Fruit fly (Drosophila melanogaster) whole organism, prepupa: Measurements from ENCODE around the gene Cadps.

ENCODE experiments used
- Blimp-1 ChIP-seq: fragments of 200-800 bp; sonication (Bioruptor generic); optimal IDR thresholded peaks from 3 replicates; lab custom pipeline; 2017; ENCODE audit warnings: missing biosample characterization, missing genetic modification characterization, mild to moderate bottlenecking, moderate library complexity, missing genetic modification reagents
- CG10631 ChIP-seq: fragments of 200-800 bp; sonication (Bioruptor generic); optimal IDR thresholded peaks from 2 replicates; lab custom pipeline; 2016; ENCODE audit warnings: missing biosample characterization, missing genetic modification characterization
- CG10669 ChIP-seq: fragments of 200-800 bp; sonication (Bioruptor generic); optimal IDR thresholded peaks from 3 replicates; lab custom pipeline; 2018; ENCODE audit warnings: missing biosample characterization, mild to moderate bottlenecking, missing genetic modification characterization, moderate library complexity
- CG11294 ChIP-seq: fragments of 200-800 bp; sonication (Bioruptor generic); IDR thresholded peaks from 2 replicates; pipeline ENCODE4 v1.3.6; 2022; ENCODE audit warnings: missing biosample characterization, missing genetic modification characterization
- CG11762 ChIP-seq: fragments of 200-800 bp; sonication (Bioruptor generic); optimal IDR thresholded peaks from 3 replicates; lab custom pipeline; 2016; ENCODE audit warnings: missing biosample characterization, missing genetic modification characterization; ENCODE audit not compliant: insufficient read depth
- CG11902 ChIP-seq: fragments of 200-800 bp; sonication (Bioruptor generic); optimal IDR thresholded peaks from 3 replicates; lab custom pipeline; 2016; ENCODE audit warnings: missing biosample characterization, missing genetic modification characterization
- CG15336 ChIP-seq: fragments of 200-800 bp; sonication (Bioruptor generic); IDR thresholded peaks from 2 replicates; pipeline ENCODE4 v1.3.6; 2022; ENCODE audit warnings: missing biosample characterization, missing genetic modification characterization
- CG1621 ChIP-seq: fragments of 200-800 bp; sonication (Bioruptor generic); optimal IDR thresholded peaks from 3 replicates; lab custom pipeline; 2018; ENCODE audit warnings: missing biosample characterization, mild to moderate bottlenecking, missing genetic modification characterization
- CG16779 ChIP-seq: fragments of 200-800 bp; sonication (Bioruptor generic); optimal IDR thresholded peaks from 3 replicates; lab custom pipeline; 2017; ENCODE audit warnings: missing biosample characterization, mild to moderate bottlenecking, missing genetic modification characterization
- CG31627 ChIP-seq: fragments of 200-800 bp; sonication (Bioruptor generic); optimal IDR thresholded peaks from 3 replicates; lab custom pipeline; 2016; ENCODE audit warnings: missing biosample characterization, missing genetic modification characterization
- CG4318 ChIP-seq: fragments of 200-800 bp; sonication (Bioruptor generic); optimal IDR thresholded peaks from 3 replicates; lab custom pipeline; 2017; ENCODE audit warnings: missing biosample characterization, mild to moderate bottlenecking, missing genetic modification characterization
- CG6792 ChIP-seq: fragments of 200-800 bp; sonication (Bioruptor generic); optimal IDR thresholded peaks from 3 replicates; lab custom pipeline; 2016; ENCODE audit warnings: missing biosample characterization, missing genetic modification characterization
- CG6854 ChIP-seq: fragments of 200-800 bp; sonication (Bioruptor generic); optimal IDR thresholded peaks from 2 replicates; lab custom pipeline; 2017; ENCODE audit warnings: missing biosample characterization, mild to moderate bottlenecking, missing genetic modification characterization
- CG7368 ChIP-seq: fragments of 200-800 bp; sonication (Bioruptor generic); optimal IDR thresholded peaks from 3 replicates; lab custom pipeline; 2016; ENCODE audit warnings: missing biosample characterization, missing genetic modification characterization
- CG8119 ChIP-seq: fragments of 200-800 bp; sonication (Bioruptor generic); IDR thresholded peaks from 3 replicates; pipeline ENCODE4 v1.3.6; 2022; ENCODE audit warnings: missing biosample characterization, missing genetic modification characterization
- CG8319 ChIP-seq: fragments of 200-800 bp; sonication (Bioruptor generic); optimal IDR thresholded peaks from 3 replicates; lab custom pipeline; 2016; ENCODE audit warnings: missing biosample characterization, missing genetic modification characterization
- CG8632 ChIP-seq: fragments of 200-800 bp; sonication (Bioruptor generic); optimal IDR thresholded peaks from 3 replicates; lab custom pipeline; 2016; ENCODE audit warnings: missing biosample characterization, missing genetic modification characterization
- CG9139 ChIP-seq: fragments of 200-800 bp; sonication (Bioruptor generic); optimal IDR thresholded peaks from 3 replicates; lab custom pipeline; 2017; ENCODE audit warnings: missing biosample characterization, mild to moderate bottlenecking, missing genetic modification characterization
- Eip75B ChIP-seq: fragments of 200-800 bp; sonication (Bioruptor generic); optimal IDR thresholded peaks from 3 replicates; lab custom pipeline; 2016; ENCODE audit warnings: missing biosample characterization, missing genetic modification characterization
- Eip78C ChIP-seq: fragments of 200-800 bp; sonication (Bioruptor generic); peaks from one replicate; lab custom pipeline; 2016; ENCODE audit warnings: missing biosample characterization, missing genetic modification characterization
- Ets21C ChIP-seq: fragments of 200-800 bp; sonication (Bioruptor generic); optimal IDR thresholded peaks from 3 replicates; lab custom pipeline; 2016; ENCODE audit warnings: missing biosample characterization, missing genetic modification characterization
- Gug ChIP-seq: fragments of 200-800 bp; sonication (Bioruptor generic); IDR thresholded peaks from 2 replicates; pipeline ENCODE4 v1.3.6; 2022; ENCODE audit warnings: missing biosample characterization, missing genetic modification characterization
- Hr38 ChIP-seq: sonication (Bioruptor generic); optimal IDR thresholded peaks from 2 replicates; lab custom pipeline; 2016; ENCODE audit warnings: missing biosample characterization, missing genetic modification characterization
- Hr4 ChIP-seq: fragments of 200-800 bp; sonication (Bioruptor generic); optimal IDR thresholded peaks from 3 replicates; lab custom pipeline; 2016; ENCODE audit warnings: missing biosample characterization, missing genetic modification characterization
- Lpt ChIP-seq: fragments of 200-800 bp; sonication (Bioruptor generic); optimal IDR thresholded peaks from 3 replicates; lab custom pipeline; 2016; ENCODE audit warnings: missing biosample characterization, missing genetic modification characterization
- Met ChIP-seq: fragments of 200-800 bp; sonication (Bioruptor generic); optimal IDR thresholded peaks from 3 replicates; lab custom pipeline; 2016; ENCODE audit warnings: missing biosample characterization, missing genetic modification characterization
- OdsH ChIP-seq: fragments of 200-800 bp; sonication (Bioruptor generic); optimal IDR thresholded peaks from 3 replicates; lab custom pipeline; 2016; ENCODE audit warnings: missing biosample characterization, missing genetic modification characterization
- Sox14 ChIP-seq: fragments of 200-800 bp; sonication (Bioruptor generic); optimal IDR thresholded peaks from 3 replicates; lab custom pipeline; 2016; ENCODE audit warnings: missing biosample characterization, missing genetic modification characterization
- cyc ChIP-seq: fragments of 200-800 bp; sonication (Bioruptor generic); optimal IDR thresholded peaks from 3 replicates; lab custom pipeline; 2016; ENCODE audit warnings: missing biosample characterization, missing genetic modification characterization
- dsx ChIP-seq: fragments of 200-800 bp; optimal IDR thresholded peaks from 3 replicates; lab custom pipeline; 2019; ENCODE audit warnings: missing biosample characterization, mild to moderate bottlenecking, missing genetic modification characterization, moderate library complexity; ENCODE audit not compliant: poor library complexity, severe bottlenecking
- esn ChIP-seq: fragments of 200-800 bp; sonication (Bioruptor generic); optimal IDR thresholded peaks from 2 replicates; lab custom pipeline; 2016; ENCODE audit warnings: missing biosample characterization, mild to moderate bottlenecking, missing genetic modification characterization, moderate library complexity
- fd59A ChIP-seq: fragments of 200-800 bp; sonication (Bioruptor generic); optimal IDR thresholded peaks from 2 replicates; lab custom pipeline; 2017; ENCODE audit warnings: missing biosample characterization, mild to moderate bottlenecking, missing genetic modification characterization, missing genetic modification reagents
- fd85E ChIP-seq: fragments of 200-800 bp; sonication (Bioruptor generic); optimal IDR thresholded peaks from 3 replicates; lab custom pipeline; 2016; ENCODE audit warnings: missing biosample characterization, missing genetic modification characterization
- fkh ChIP-seq: fragments of 200-800 bp; sonication (Bioruptor generic); optimal IDR thresholded peaks from 3 replicates; lab custom pipeline; 2017; ENCODE audit warnings: missing biosample characterization, mild to moderate bottlenecking, missing genetic modification characterization, moderate library complexity
- lz ChIP-seq: fragments of 200-800 bp; sonication (Bioruptor generic); optimal IDR thresholded peaks from 3 replicates; lab custom pipeline; 2016; ENCODE audit warnings: missing biosample characterization, missing genetic modification characterization
- net ChIP-seq: fragments of 200-800 bp; sonication (Bioruptor generic); optimal IDR thresholded peaks from 3 replicates; lab custom pipeline; 2016; ENCODE audit warnings: missing biosample characterization, missing genetic modification characterization
- pdm3 ChIP-seq: fragments of 200-800 bp; sonication (Bioruptor generic); optimal IDR thresholded peaks from 3 replicates; lab custom pipeline; 2016; ENCODE audit warnings: missing biosample characterization, missing genetic modification characterization
- spab ChIP-seq: fragments of 200-800 bp; sonication (Bioruptor generic); optimal IDR thresholded peaks from 2 replicates; lab custom pipeline; 2017; ENCODE audit warnings: missing biosample characterization, mild to moderate bottlenecking, missing genetic modification characterization, missing genetic modification reagents
- svp ChIP-seq: fragments of 200-800 bp; sonication (Bioruptor generic); peaks from one replicate; lab custom pipeline; 2016; ENCODE audit warnings: missing biosample characterization, missing genetic modification characterization
- topi ChIP-seq: fragments of 200-800 bp; sonication (Bioruptor generic); optimal IDR thresholded peaks from 3 replicates; lab custom pipeline; 2016; ENCODE audit warnings: missing biosample characterization, missing genetic modification characterization
- vri ChIP-seq: fragments of 200-800 bp; sonication (Bioruptor generic); optimal IDR thresholded peaks from 3 replicates; lab custom pipeline; 2016; ENCODE audit warnings: missing biosample characterization, mild to moderate bottlenecking, missing genetic modification characterization

The Cadps gene

DNA sequence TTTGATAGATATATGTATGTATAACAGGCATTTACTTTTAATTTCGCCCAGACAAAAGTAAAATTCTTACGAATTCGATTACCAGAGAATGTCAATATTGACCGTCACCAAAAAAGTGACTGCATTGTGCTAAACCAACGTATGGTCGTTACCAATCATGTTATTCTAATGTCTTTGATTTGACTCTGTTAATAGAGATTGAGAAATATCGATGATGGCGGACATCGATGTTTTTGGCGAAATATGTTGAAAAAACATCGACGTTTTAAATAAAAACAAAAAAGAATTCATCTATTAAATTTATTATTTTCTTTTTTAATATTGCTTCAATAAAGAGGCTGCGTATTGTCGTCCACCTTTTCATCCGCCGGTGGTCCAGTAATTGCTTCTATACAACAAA is 47.8 kb upstream of the Cadps start:
- no peak for TF ChIP-seq Gug (GFP tag; lab: Robert Waterston, UW)
- no peak for TF ChIP-seq esn (GFP tag; lab: Kevin White, UChicago)
- TF ChIP-seq CG1621 = no peak
- no peak for TF ChIP-seq Hr38
- TF ChIP-seq net (GFP tag; lab: Kevin White, UChicago) = no peak
- TF ChIP-seq CG9139 (GFP tag; lab: Kevin White, UChicago) = no peak
- TF ChIP-seq dsx = no peak
- no peak for TF ChIP-seq svp (GFP tag; lab: Kevin White, UChicago)
- no peak for TF ChIP-seq Sox14 (GFP tag; lab: Kevin White, UChicago)
- TF ChIP-seq CG10631 = no peak
- TF ChIP-seq Eip75B (GFP tag; lab: Kevin White, UChicago) = no peak
- TF ChIP-seq fkh (GFP tag; lab: Kevin White, UChicago) = no peak
- no peak for TF ChIP-seq CG8319 (GFP tag; lab: Kevin White, UChicago)
- no peak for TF ChIP-seq Hr4 (GFP tag; lab: Kevin White, UChicago)
- TF ChIP-seq Met (GFP tag; lab: Kevin White, UChicago) = no peak
- TF ChIP-seq CG7368 (GFP tag; lab: Kevin White, UChicago) = no peak
- no peak for TF ChIP-seq CG6854
- no peak for TF ChIP-seq CG11294

DNA sequence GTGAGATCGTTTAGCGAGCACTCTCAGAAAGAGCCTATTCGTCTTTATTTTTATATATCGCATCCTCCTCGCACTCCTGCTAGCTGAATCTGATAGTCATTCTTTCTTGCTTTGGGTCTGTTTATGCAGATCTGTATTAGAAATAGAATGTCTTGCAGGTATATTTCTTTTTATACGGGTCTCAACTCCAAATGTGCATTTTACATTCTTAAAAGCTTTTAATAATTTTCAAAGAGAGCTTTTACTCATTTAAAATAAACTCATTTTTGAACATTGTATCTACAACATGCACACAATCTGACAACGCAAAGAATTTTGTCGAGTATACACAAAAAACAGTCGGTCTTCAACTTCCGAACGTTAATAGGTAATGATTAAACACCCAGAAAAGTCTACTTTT is 45.2 kb upstream of the Cadps start, which contains the start of gene CG33521:
Gene CG33521, plus strand, starts transcription at position 301 of the 400 bp plus-strand sequence.
- TF ChIP-seq CG1621 = no peak
- no peak for TF ChIP-seq CG8632 (GFP tag; lab: Kevin White, UChicago)
- no peak for TF ChIP-seq pdm3 (GFP tag; lab: Kevin White, UChicago)
- TF ChIP-seq spab (GFP tag; lab: Kevin White, UChicago) = no peak
- TF ChIP-seq Ets21C (GFP tag; lab: Kevin White, UChicago) = no peak
- no peak for TF ChIP-seq OdsH (GFP tag; lab: Kevin White, UChicago)
- TF ChIP-seq cyc (GFP tag; lab: Kevin White, UChicago) = no peak
- TF ChIP-seq lz (GFP tag; lab: Kevin White, UChicago) = no peak
- no peak for TF ChIP-seq Lpt (GFP tag; lab: Kevin White, UChicago)
- TF ChIP-seq CG6792 (GFP tag; lab: Kevin White, UChicago) = no peak
- TF ChIP-seq Eip75B (GFP tag; lab: Kevin White, UChicago) = no peak
- no peak for TF ChIP-seq Gug (GFP tag; lab: Robert Waterston, UW)
- TF ChIP-seq CG10669 (GFP tag; lab: Kevin White, UChicago) = no peak
- TF ChIP-seq CG31627 = no peak
- no peak for TF ChIP-seq CG11294

DNA sequence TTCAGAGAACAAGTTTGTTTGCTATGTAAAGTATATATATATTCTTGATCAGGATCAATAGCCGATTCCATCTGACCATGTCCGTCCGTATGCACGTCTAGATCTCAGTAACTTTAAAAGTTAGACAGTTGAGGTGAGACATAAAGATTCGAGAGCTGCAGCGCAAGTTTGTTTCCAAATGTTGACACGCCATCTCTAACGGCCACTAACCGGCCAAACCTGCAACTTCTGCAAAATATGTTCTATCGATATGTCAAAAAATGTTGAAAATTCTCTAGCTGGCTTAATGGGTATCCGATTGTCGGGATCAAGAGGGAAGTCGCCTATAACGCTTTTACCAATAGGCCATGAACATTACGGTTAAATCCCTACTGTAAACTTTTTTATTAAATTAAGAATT is 43.8 kb upstream of the Cadps start:
- TF ChIP-seq pdm3 (GFP tag; lab: Kevin White, UChicago) = no peak
- no peak for TF ChIP-seq fd59A (GFP tag; lab: Kevin White, UChicago)
- TF ChIP-seq Ets21C (GFP tag; lab: Kevin White, UChicago) = no peak
- no peak for TF ChIP-seq CG8119
- TF ChIP-seq CG1621 = no peak
- TF ChIP-seq CG16779 (tag; lab: Kevin White, UChicago) = no peak
- no peak for TF ChIP-seq Blimp-1 (GFP tag; lab: Kevin White, UChicago)
- TF ChIP-seq Eip78C (GFP tag; lab: Kevin White, UChicago) = no peak
- TF ChIP-seq CG4318 (GFP tag; lab: Kevin White, UChicago) = no peak

DNA sequence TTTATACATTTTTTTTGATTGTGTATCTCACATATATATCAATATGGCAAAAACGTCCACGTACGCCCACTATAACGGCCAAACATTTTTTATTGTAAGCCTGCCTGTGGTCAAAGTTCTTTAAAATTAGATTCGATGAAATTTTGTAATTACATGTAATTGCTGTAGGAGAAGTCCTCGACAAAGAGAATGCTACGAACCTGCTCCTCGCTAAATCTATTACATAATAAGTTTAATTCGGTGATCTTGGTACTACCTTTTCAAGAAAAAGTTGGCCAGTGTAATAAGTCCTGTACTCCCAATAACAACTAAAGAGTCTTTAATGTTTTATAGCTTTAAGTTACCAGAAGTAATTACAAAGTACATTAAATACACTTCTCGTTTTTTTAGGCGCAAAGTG is 39.0 kb upstream of the Cadps start:
- no peak for TF ChIP-seq CG11762 (GFP tag; lab: Kevin White, UChicago)
- no peak for TF ChIP-seq fd59A (GFP tag; lab: Kevin White, UChicago)
- TF ChIP-seq CG15336 (GFP tag; lab: Robert Waterston, UW) = no peak
- TF ChIP-seq CG11902 = no peak
- no peak for TF ChIP-seq CG11294
- no peak for TF ChIP-seq vri (GFP tag; lab: Kevin White, UChicago)
- TF ChIP-seq fd85E (GFP tag; lab: Kevin White, UChicago) = no peak
- no peak for TF ChIP-seq topi (GFP tag; lab: Kevin White, UChicago)
- TF ChIP-seq fkh (GFP tag; lab: Kevin White, UChicago) = no peak
